Fruit fly (Drosophila melanogaster) whole organism, embryonic: ENCODE results near the gene CG7715.

ENCODE experiments used
- Atf3 ChIP-seq: fragments of 200-800 bp; sonication (Bioruptor generic); optimal IDR thresholded peaks from 3 replicates; lab custom pipeline; 2016; ENCODE audit warnings: missing biosample characterization, missing genetic modification characterization
- C15 ChIP-seq: fragments of 200-800 bp; sonication (Bioruptor generic); IDR thresholded peaks from 3 replicates; pipeline ENCODE4 v1.3.6; 2022; ENCODE audit warnings: missing biosample characterization, missing genetic modification characterization
- CG10431 ChIP-seq: fragments of 200-800 bp; sonication (Bioruptor generic); optimal IDR thresholded peaks from 3 replicates; lab custom pipeline; 2018; ENCODE audit warnings: missing biosample characterization, mild to moderate bottlenecking, missing genetic modification characterization
- CG11504 ChIP-seq: fragments of 200-800 bp; sonication (Bioruptor generic); optimal IDR thresholded peaks from 3 replicates; lab custom pipeline; 2019; ENCODE audit warnings: missing biosample characterization, mild to moderate bottlenecking, missing genetic modification characterization, moderate library complexity
- CG12391 ChIP-seq: fragments of 200-800 bp; sonication (Bioruptor generic); optimal IDR thresholded peaks from 3 replicates; lab custom pipeline; 2018; ENCODE audit warnings: missing biosample characterization, mild to moderate bottlenecking, missing genetic modification characterization, moderate library complexity
- CG13624 ChIP-seq: fragments of 200-800 bp; sonication (Bioruptor generic); optimal IDR thresholded peaks from 2 replicates; lab custom pipeline; 2016; ENCODE audit warnings: missing biosample characterization, missing genetic modification characterization
- CG17361 ChIP-seq: fragments of 200-800 bp; sonication (Bioruptor generic); IDR thresholded peaks from 3 replicates; pipeline ENCODE4 v1.3.6; 2022; ENCODE audit warnings: missing biosample characterization, missing genetic modification characterization
- CG18476 ChIP-seq: fragments of 200-800 bp; sonication (Bioruptor generic); optimal IDR thresholded peaks from 2 replicates; lab custom pipeline; 2016; ENCODE audit warnings: missing biosample characterization, mild to moderate bottlenecking, missing genetic modification characterization
- CG18619 ChIP-seq: fragments of 200-800 bp; sonication (Bioruptor generic); optimal IDR thresholded peaks from 3 replicates; lab custom pipeline; 2017; ENCODE audit warnings: missing biosample characterization, mild to moderate bottlenecking, missing genetic modification characterization
- CG2120 ChIP-seq: fragments of 200-800 bp; sonication (Bioruptor generic); optimal IDR thresholded peaks from 3 replicates; lab custom pipeline; 2016; ENCODE audit warnings: missing biosample characterization, missing genetic modification characterization
- CG4282 ChIP-seq: fragments of 200-800 bp; sonication (Bioruptor generic); optimal IDR thresholded peaks from 2 replicates; lab custom pipeline; 2016; ENCODE audit warnings: missing biosample characterization, missing genetic modification characterization
- CG4404 ChIP-seq: fragments of 200-800 bp; sonication (Bioruptor generic); IDR thresholded peaks from 2 replicates; pipeline ENCODE4 v1.3.6; 2022; ENCODE audit warnings: missing biosample characterization, missing genetic modification characterization
- CG7556 ChIP-seq: fragments of 200-800 bp; sonication (Bioruptor generic); optimal IDR thresholded peaks from 2 replicates; lab custom pipeline; 2017; ENCODE audit warnings: missing biosample characterization, mild to moderate bottlenecking, missing genetic modification characterization
- CG8089 ChIP-seq: fragments of 200-800 bp; sonication (Bioruptor generic); optimal IDR thresholded peaks from 3 replicates; lab custom pipeline; 2016; ENCODE audit warnings: missing biosample characterization, missing genetic modification characterization
- CG9437 ChIP-seq: fragments of 200-800 bp; sonication (Bioruptor generic); optimal IDR thresholded peaks from 2 replicates; lab custom pipeline; 2018; ENCODE audit warnings: missing biosample characterization, mild to moderate bottlenecking, missing genetic modification characterization
- Camta ChIP-seq: fragments of 200-800 bp; sonication (Bioruptor generic); optimal IDR thresholded peaks from 2 replicates; lab custom pipeline; 2016; ENCODE audit warnings: missing biosample characterization, missing genetic modification characterization
- E2f1 ChIP-seq: fragments of 200-800 bp; sonication (Bioruptor generic); IDR thresholded peaks from 2 replicates; pipeline ENCODE4 v1.3.6; 2022; ENCODE audit warnings: missing biosample characterization, missing genetic modification characterization
- Eip74EF ChIP-seq, 2 experiments: fragments of 200-800 bp in 1 of 2; fragments of >200 bp in 1 of 2; sonication (Bioruptor generic) in 1 of 2; optimal IDR thresholded peaks; 2 replicates each; lab custom pipeline; 2017 to 2019; ENCODE audit warnings: missing biosample characterization in 2 of 2, missing genetic modification characterization in 2 of 2, mild to moderate bottlenecking in 1 of 2, moderate library complexity in 1 of 2
- Ets65A ChIP-seq: fragments of 200-800 bp; sonication (Bioruptor generic); peaks from one replicate; lab custom pipeline; 2016; ENCODE audit warnings: missing biosample characterization, missing genetic modification characterization
- Hr3 ChIP-seq: fragments of 200-800 bp; sonication (Bioruptor generic); optimal IDR thresholded peaks from 3 replicates; lab custom pipeline; 2016; ENCODE audit warnings: missing biosample characterization, missing genetic modification characterization
- Med ChIP-seq: fragments of 200-800 bp; sonication (Bioruptor generic); peaks from one replicate; lab custom pipeline; 2016; ENCODE audit warnings: missing biosample characterization, missing genetic modification characterization, mild to moderate bottlenecking, inconsistent platforms, moderate library complexity
- Nf-YC ChIP-seq: fragments of 200-800 bp; optimal IDR thresholded peaks from 3 replicates; lab custom pipeline; 2019; ENCODE audit warnings: missing biosample characterization, mild to moderate bottlenecking, missing genetic modification characterization, moderate library complexity
- Poxn ChIP-seq: fragments of 200-800 bp; sonication (Bioruptor generic); IDR thresholded peaks from 2 replicates; pipeline ENCODE4 v1.3.6; 2022; ENCODE audit warnings: missing biosample characterization, missing genetic modification characterization
- Ravus ChIP-seq: fragments of 200-800 bp; sonication (Bioruptor generic); IDR thresholded peaks from 2 replicates; pipeline ENCODE4 v1.3.6; 2022; ENCODE audit warnings: missing biosample characterization, missing genetic modification characterization
- Sry-β ChIP-seq: fragments of 200-800 bp; sonication (Bioruptor generic); optimal IDR thresholded peaks from 2 replicates; lab custom pipeline; 2018; ENCODE audit warnings: missing biosample characterization, mild to moderate bottlenecking, missing genetic modification characterization, moderate library complexity
- Stat92E ChIP-seq, 3 experiments: fragments of >200 bp in 2 of 3; fragments of 200-800 bp in 1 of 3; sonication (Bioruptor generic) in 1 of 3; optimal IDR thresholded peaks; 2 replicates each; lab custom pipeline; 2017 to 2019; ENCODE audit warnings: missing biosample characterization in 3 of 3, missing genetic modification characterization in 3 of 3, mild to moderate bottlenecking in 1 of 3, moderate library complexity in 1 of 3
- Trl ChIP-seq, 3 experiments: fragments of >200 bp in 2 of 3; fragments of 200-800 bp in 1 of 3; sonication (Bioruptor generic) in 1 of 3; optimal IDR thresholded peaks; 2 replicates in 1 of 3; 3 replicates in 2 of 3; lab custom pipeline; 2016 to 2017; ENCODE audit warnings: missing biosample characterization in 1 of 3, missing genetic modification characterization in 1 of 3
- Xrp1 ChIP-seq: fragments of 200-800 bp; sonication (Bioruptor generic); IDR thresholded peaks from 2 replicates; pipeline ENCODE4 v1.3.6; 2022; ENCODE audit warnings: missing biosample characterization, missing genetic modification characterization
- amos ChIP-seq: fragments of 200-800 bp; sonication (Bioruptor generic); IDR thresholded peaks from 2 replicates; pipeline ENCODE4 v1.3.6; 2022; ENCODE audit warnings: missing biosample characterization, missing genetic modification characterization; ENCODE audit not compliant: partially characterized antibody
- chinmo ChIP-seq: fragments of 200-800 bp; sonication (Bioruptor generic); IDR thresholded peaks from 4 replicates; pipeline ENCODE4 v1.3.6; 2022; ENCODE audit warnings: missing biosample characterization, missing genetic modification characterization; ENCODE audit not compliant: partially characterized antibody
- crol ChIP-seq: fragments of 200-800 bp; sonication (Bioruptor generic); IDR thresholded peaks from 2 replicates; pipeline ENCODE4 v1.3.6; 2022; ENCODE audit warnings: missing biosample characterization, missing genetic modification characterization
- dan ChIP-seq: fragments of 200-800 bp; sonication (Bioruptor generic); IDR thresholded peaks from 2 replicates; pipeline ENCODE4 v1.3.6; 2022; ENCODE audit warnings: missing biosample characterization, missing genetic modification characterization
- dmrt99B ChIP-seq: fragments of 200-800 bp; sonication (Bioruptor generic); optimal IDR thresholded peaks from 2 replicates; lab custom pipeline; 2018; ENCODE audit warnings: missing biosample characterization, mild to moderate bottlenecking, missing genetic modification characterization, moderate library complexity
- insv ChIP-seq, 2 experiments: fragments of 200-800 bp; sonication (Bioruptor generic); optimal IDR thresholded peaks; 3 replicates each; lab custom pipeline; 2016 to 2018; ENCODE audit warnings: missing biosample characterization in 2 of 2, missing genetic modification characterization in 2 of 2
- lbe ChIP-seq: fragments of 200-800 bp; sonication (Bioruptor generic); optimal IDR thresholded peaks from 2 replicates; lab custom pipeline; 2016; ENCODE audit warnings: missing biosample characterization, mild to moderate bottlenecking, missing genetic modification characterization
- nmo ChIP-seq: fragments of 200-800 bp; sonication (Bioruptor generic); optimal IDR thresholded peaks from 2 replicates; lab custom pipeline; 2018; ENCODE audit warnings: missing biosample characterization, mild to moderate bottlenecking, missing genetic modification characterization, moderate library complexity
- phol ChIP-seq: fragments of 200-800 bp; sonication (Bioruptor generic); optimal IDR thresholded peaks from 3 replicates; lab custom pipeline; 2018; ENCODE audit warnings: missing biosample characterization, mild to moderate bottlenecking, missing genetic modification characterization, moderate library complexity
- psq ChIP-seq: fragments of 200-800 bp; sonication (Bioruptor generic); optimal IDR thresholded peaks from 2 replicates; lab custom pipeline; 2017; ENCODE audit warnings: missing biosample characterization, missing genetic modification characterization
- ranshi ChIP-seq: fragments of 200-800 bp; sonication (Bioruptor generic); IDR thresholded peaks from 2 replicates; pipeline ENCODE4 v1.3.6; 2022; ENCODE audit warnings: missing biosample characterization, missing genetic modification characterization
- salm ChIP-seq: fragments of 200-800 bp; sonication (Bioruptor generic); optimal IDR thresholded peaks from 2 replicates; lab custom pipeline; 2018; ENCODE audit warnings: missing biosample characterization, mild to moderate bottlenecking, missing genetic modification characterization
- sens ChIP-seq: fragments of 200-800 bp; sonication (Bioruptor generic); peaks from one replicate; lab custom pipeline; 2016; ENCODE audit warnings: missing biosample characterization, missing genetic modification characterization
- seq ChIP-seq: fragments of 200-800 bp; sonication (Bioruptor generic); IDR thresholded peaks from 2 replicates; pipeline ENCODE4 v1.3.6; 2022; ENCODE audit warnings: missing biosample characterization, missing genetic modification characterization
- shn ChIP-seq: fragments of 200-800 bp; sonication (Bioruptor generic); optimal IDR thresholded peaks from 3 replicates; lab custom pipeline; 2016; ENCODE audit warnings: missing biosample characterization, missing genetic modification characterization
- sima ChIP-seq: fragments of 200-800 bp; sonication (Bioruptor generic); optimal IDR thresholded peaks from 2 replicates; lab custom pipeline; 2016; ENCODE audit warnings: missing biosample characterization, missing genetic modification characterization
- tio ChIP-seq: fragments of 200-800 bp; sonication (Bioruptor generic); optimal IDR thresholded peaks from 2 replicates; lab custom pipeline; 2017; ENCODE audit warnings: missing biosample characterization, missing genetic modification characterization, inconsistent platforms
- vfl ChIP-seq: fragments of 200-800 bp; sonication (Bioruptor generic); optimal IDR thresholded peaks from 2 replicates; lab custom pipeline; 2016; ENCODE audit warnings: missing biosample characterization, missing genetic modification characterization

The CG7715 gene

DNA sequence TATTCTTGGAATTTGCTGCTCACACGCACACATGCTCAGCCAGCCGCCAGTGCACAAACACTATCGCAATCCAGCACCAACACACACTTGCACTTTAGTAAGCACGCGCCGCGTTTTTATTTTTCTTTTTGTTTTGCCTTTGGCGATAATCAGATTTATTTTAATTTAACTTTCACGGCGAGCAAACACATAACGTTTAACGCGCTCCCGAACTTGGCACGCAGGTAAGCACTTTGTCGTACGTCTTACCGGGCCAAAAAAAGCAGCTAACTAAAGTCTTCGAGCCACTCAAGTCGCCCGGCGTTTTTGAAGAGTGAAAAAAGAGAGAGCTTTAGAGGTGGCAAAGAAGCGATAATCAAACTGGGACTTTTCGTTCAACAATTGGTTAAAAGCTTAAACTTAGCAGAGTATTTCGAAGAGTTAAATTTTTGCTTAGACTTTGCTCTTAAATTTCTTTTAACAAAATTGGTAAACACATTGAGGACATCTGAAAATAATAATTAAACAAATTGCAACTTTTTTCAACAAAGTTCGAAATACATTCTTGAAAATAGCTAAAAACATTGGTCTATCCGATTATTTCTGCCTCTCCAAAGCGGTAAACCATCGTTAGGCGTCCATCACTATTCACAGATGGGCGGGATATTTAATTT is 15.1 kb upstream of the CG7715 start, which contains the start of gene Mekk1 (continued):
- TF ChIP-seq CG18476: peak; percentile 35
- TF ChIP-seq Poxn (GFP tag; lab: Robert Waterston, UW): no peak
- peak; percentile 30 for TF ChIP-seq vfl
- peak; percentile 18 for TF ChIP-seq CG9437
- peak; percentile 87 for TF ChIP-seq Sry-β (GFP tag; lab: Kevin White, UChicago)
- TF ChIP-seq nmo (GFP tag; lab: Kevin White, UChicago): peak; percentile 47
- TF ChIP-seq E2f1: no peak
- TF ChIP-seq ranshi (GFP tag; lab: Robert Waterston, UW): no peak
- no peak for TF ChIP-seq CG8089 (GFP tag; lab: Kevin White, UChicago)
- peak; percentile 59 for TF ChIP-seq CG11504 (tag; lab: Kevin White, UChicago)
- TF ChIP-seq Eip74EF (GFP tag; optimal IDR thresholded peaks at IDR 0.05; lab: Kevin White, UChicago): no peak
- peak; percentile 30 for TF ChIP-seq dmrt99B (tag; lab: Kevin White, UChicago)

DNA sequence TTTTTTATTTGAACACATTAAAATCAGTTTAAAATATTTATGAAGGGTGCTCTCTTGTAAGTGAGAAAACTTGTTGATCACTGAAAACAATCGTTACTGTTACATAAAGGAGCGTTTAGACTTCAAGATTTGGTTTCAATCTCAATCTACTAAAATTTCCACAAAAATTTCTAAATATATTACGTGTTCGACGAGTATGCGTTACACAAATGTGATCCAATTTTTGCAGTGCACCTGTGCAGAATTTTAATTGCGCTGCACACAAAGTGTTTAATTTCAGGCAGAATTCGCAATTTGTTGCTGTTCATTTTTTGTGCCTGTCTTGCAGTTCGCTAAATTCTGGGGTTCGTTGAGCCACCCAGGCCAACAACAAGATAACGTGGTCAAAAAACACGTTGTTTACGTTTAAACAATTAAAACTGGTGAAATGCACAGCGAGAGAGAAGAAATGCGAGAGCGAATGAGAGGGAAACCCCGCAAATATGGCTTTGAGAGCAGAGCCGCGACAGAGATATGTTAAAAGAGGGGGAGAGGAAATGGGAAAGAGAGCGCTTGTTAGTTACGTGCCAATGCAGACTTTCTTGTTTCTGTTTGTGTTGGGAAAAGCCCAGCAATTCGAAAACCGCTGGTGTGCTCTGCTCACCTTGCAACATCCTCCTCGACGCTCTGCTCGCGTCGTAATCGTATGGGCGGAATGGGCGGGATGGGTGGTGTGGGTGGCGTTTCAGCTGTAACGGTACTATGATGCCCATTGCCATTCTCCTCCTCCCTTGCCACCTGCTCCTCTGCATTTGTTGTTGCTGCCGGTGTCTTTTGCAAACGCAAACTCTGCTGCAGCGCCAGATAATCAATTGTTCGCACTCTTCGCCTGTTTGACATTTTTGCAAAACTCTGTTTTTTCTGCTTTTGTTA is 14.3 kb upstream of the CG7715 start:
- TF ChIP-seq lbe (GFP tag; lab: Kevin White, UChicago) (peak; percentile 36), CG17361 (GFP tag; lab: Robert Waterston, UW) (no peak), chinmo (GFP tag; lab: Robert Waterston, UW) (0 out of 4 replicates have a peak, but pooled peaks have one; percentile 1), phol (tag; lab: Kevin White, UChicago) (peak; percentile 22), Trl (optimal IDR thresholded peaks at IDR 0.05; lab: Kevin White, UChicago) (peak; percentile 86 to 89), Trl (GFP tag; optimal IDR thresholded peaks at IDR 0.05; lab: Kevin White, UChicago) (no peak), sens (GFP tag; lab: Kevin White, UChicago) (peak; percentile 69), crol (peak; percentile 67), Med (GFP tag; lab: Kevin White, UChicago) (peak; percentile 59), seq (GFP tag; lab: Robert Waterston, UW) (0 out of 2 replicates have a peak, but pooled peaks have one; percentile 12), Hr3 (GFP tag; lab: Kevin White, UChicago) (no peak)

DNA sequence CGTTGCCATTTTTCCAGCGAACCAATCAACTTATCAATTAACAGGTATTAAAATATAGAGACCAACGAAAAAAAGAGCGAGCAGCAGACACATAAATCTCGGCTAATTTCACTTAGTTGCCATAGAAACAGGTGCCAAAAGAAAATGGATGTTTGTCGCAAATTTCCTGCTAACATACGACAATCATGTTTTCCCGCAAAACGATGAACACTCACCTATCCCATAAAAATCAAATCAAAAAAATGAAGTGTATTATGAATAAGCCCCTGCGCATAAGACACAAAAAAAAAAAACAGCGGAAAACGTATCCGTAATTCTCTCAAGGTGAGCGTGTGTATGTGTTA is 13.5 kb upstream of the CG7715 start:
- TF ChIP-seq salm: no peak
- TF ChIP-seq Xrp1 (GFP tag; lab: Robert Waterston, UW): no peak
- no peak for TF ChIP-seq C15 (GFP tag; lab: Robert Waterston, UW)
- no peak for TF ChIP-seq vfl
- TF ChIP-seq Med (GFP tag; lab: Kevin White, UChicago): peak; percentile 79
- peak; percentile 30 for TF ChIP-seq CG7556
- no peak for TF ChIP-seq CG18619 (GFP tag; lab: Kevin White, UChicago)
- TF ChIP-seq dan: no peak
- TF ChIP-seq Ets65A: peak; percentile 85
- no peak for TF ChIP-seq CG4282 (GFP tag; lab: Kevin White, UChicago)
- TF ChIP-seq CG2120 (GFP tag; lab: Kevin White, UChicago): no peak
- TF ChIP-seq sima: peak; percentile 3
- no peak for TF ChIP-seq Nf-YC (tag; lab: Kevin White, UChicago)
- no peak for TF ChIP-seq Ravus (GFP tag; lab: Robert Waterston, UW)
- no peak for TF ChIP-seq CG12391 (tag; lab: Kevin White, UChicago)
- no peak for TF ChIP-seq tio (GFP tag; lab: Kevin White, UChicago)
- TF ChIP-seq Camta: no peak
- TF ChIP-seq CG13624 (GFP tag; lab: Kevin White, UChicago): no peak
- no peak for TF ChIP-seq Atf3 (GFP tag; lab: Kevin White, UChicago)
- no peak for TF ChIP-seq shn (GFP tag; lab: Kevin White, UChicago)
- no peak for TF ChIP-seq Stat92E (GFP tag; optimal IDR thresholded peaks at IDR 0.05; lab: Kevin White, UChicago)
- no peak for TF ChIP-seq CG10431 (GFP tag; lab: Kevin White, UChicago)
- TF ChIP-seq CG4404 (GFP tag; lab: Robert Waterston, UW): no peak
- TF ChIP-seq insv (GFP tag; optimal IDR thresholded peaks at IDR 0.05; lab: Kevin White, UChicago): no peak
- TF ChIP-seq psq (GFP tag; lab: Kevin White, UChicago): peak; percentile 11
- TF ChIP-seq amos: no peak
